Worm (Caenorhabditis elegans) whole organism, young adult: ENCODE measurements around the gene msp-142.
A peak's percentile ranks its signal among the peaks of the same experiment; 100 is the strongest.

Source experiments
- B0035.1 ChIP-seq: sonication (generic microtip); optimal IDR thresholded peaks from 2 replicates; lab custom pipeline; 2016; ENCODE audit warnings: missing genetic modification characterization, mild to moderate bottlenecking, missing compliant biosample characterization, missing genotype, missing genetic modification reagents
- B0261.1 ChIP-seq: sonication (generic microtip); optimal IDR thresholded peaks from 2 replicates; lab custom pipeline; 2016; ENCODE audit warnings: mild to moderate bottlenecking, missing genetic modification characterization, moderate library complexity, missing compliant biosample characterization
- F22D6.2 ChIP-seq: sonication (generic microtip); optimal IDR thresholded peaks from 2 replicates; lab custom pipeline; 2016; ENCODE audit warnings: mild to moderate bottlenecking, missing genetic modification characterization, missing compliant biosample characterization
- F33H1.4 ChIP-seq: fragments of 200-800 bp; sonication (Bioruptor generic); IDR thresholded peaks from 2 replicates; pipeline ENCODE4 v1.3.6; 2022; ENCODE audit warnings: missing genetic modification reagents, missing genetic modification characterization, missing compliant biosample characterization
- F49E8.2 ChIP-seq: sonication (generic microtip); optimal IDR thresholded peaks from 3 replicates; lab custom pipeline; 2017; ENCODE audit warnings: missing genetic modification characterization, mild to moderate bottlenecking, missing compliant biosample characterization, antibody characterized with exemption, moderate library complexity; ENCODE audit not compliant: insufficient read depth
- K12H6.12 ChIP-seq: fragments of 200-800 bp; sonication (Bioruptor generic); optimal IDR thresholded peaks from 2 replicates; lab custom pipeline; 2018; ENCODE audit warnings: mild to moderate bottlenecking, missing genetic modification characterization, missing compliant biosample characterization
- T26A5.8 ChIP-seq: sonication (generic microtip); optimal IDR thresholded peaks from 2 replicates; lab custom pipeline; 2016; ENCODE audit warnings: missing genetic modification characterization, missing compliant biosample characterization
- Y53F4B.3 ChIP-seq: fragments of 200-800 bp; sonication (Bioruptor generic); IDR thresholded peaks from 2 replicates; pipeline ENCODE4 v1.3.6; 2022; ENCODE audit warnings: missing genetic modification reagents, missing genetic modification characterization, missing compliant biosample characterization
- Y53G8AR.9 ChIP-seq: fragments of 200-800 bp; sonication (Bioruptor generic); conservative IDR thresholded peaks from 2 replicates; pipeline ENCODE4 v1.3.6; 2022; ENCODE audit warnings: missing genetic modification reagents, missing genetic modification characterization, missing compliant biosample characterization
- akir-1 ChIP-seq: fragments of 200-800 bp; sonication (Bioruptor generic); optimal IDR thresholded peaks from 2 replicates; lab custom pipeline; 2018; ENCODE audit warnings: mild to moderate bottlenecking, missing genetic modification characterization, moderate library complexity, missing compliant biosample characterization
- ama-1 ChIP-seq, 3 experiments: fragments of 150-350 bp in 1 of 3; sonication (generic microtip) in 2 of 3; optimal IDR thresholded peaks; 2 replicates each; lab custom pipeline; 2014 to 2018; ENCODE audit warnings: missing biosample characterization in 2 of 3, missing genetic modification characterization in 2 of 3, missing genetic modification reagents in 2 of 3
- aptf-2 ChIP-seq: fragments of 200-800 bp; sonication (Bioruptor generic); conservative IDR thresholded peaks from 2 replicates; pipeline ENCODE4 v1.3.6; 2022; ENCODE audit warnings: missing genetic modification reagents, missing genetic modification characterization, missing compliant biosample characterization
- atf-7 ChIP-seq: sonication (generic microtip); optimal IDR thresholded peaks from 2 replicates; lab custom pipeline; 2017; ENCODE audit warnings: mild to moderate bottlenecking, missing genetic modification characterization, missing compliant biosample characterization
- attf-6 ChIP-seq: fragments of 200-800 bp; sonication (Bioruptor generic); IDR thresholded peaks from 2 replicates; pipeline ENCODE4 v1.3.6; 2022; ENCODE audit warnings: missing genetic modification reagents, missing genetic modification characterization, missing compliant biosample characterization
- bed-2 ChIP-seq: fragments of 200-800 bp; sonication (Bioruptor generic); IDR thresholded peaks from 2 replicates; pipeline ENCODE4 v1.3.6; 2022; ENCODE audit warnings: missing genetic modification reagents, missing genetic modification characterization, missing compliant biosample characterization
- cebp-2 ChIP-seq: fragments of 200-800 bp; sonication (Bioruptor generic); IDR thresholded peaks from 2 replicates; pipeline ENCODE4 v1.3.6; 2022; ENCODE audit warnings: missing genetic modification characterization, missing compliant biosample characterization
- die-1 ChIP-seq: sonication (generic microtip); optimal IDR thresholded peaks from 2 replicates; lab custom pipeline; 2016; ENCODE audit warnings: missing genotype, mild to moderate bottlenecking, missing genetic modification characterization, missing compliant biosample characterization
- dox-1 ChIP-seq: fragments of 200-800 bp; sonication (Bioruptor generic); IDR thresholded peaks from 2 replicates; pipeline ENCODE4 v1.3.6; 2022; ENCODE audit warnings: missing genetic modification reagents, missing genetic modification characterization, missing compliant biosample characterization
- fkh-3 ChIP-seq: sonication (generic microtip); optimal IDR thresholded peaks from 2 replicates; lab custom pipeline; 2016; ENCODE audit warnings: mild to moderate bottlenecking, missing genetic modification characterization, missing compliant biosample characterization
- gei-17 ChIP-seq: fragments of 200-800 bp; sonication (Bioruptor generic); optimal IDR thresholded peaks from 2 replicates; lab custom pipeline; 2018; ENCODE audit warnings: mild to moderate bottlenecking, missing genetic modification characterization, missing compliant biosample characterization
- hmg-1.2 ChIP-seq: fragments of 200-800 bp; sonication (Bioruptor generic); IDR thresholded peaks from 2 replicates; pipeline ENCODE4 v1.3.6; 2022; ENCODE audit warnings: missing genetic modification reagents, missing genetic modification characterization, missing compliant biosample characterization
- lag-1 ChIP-seq: fragments of 200-800 bp; sonication (Bioruptor generic); IDR thresholded peaks from 2 replicates; pipeline ENCODE4 v1.3.6; 2022; ENCODE audit warnings: missing genetic modification reagents, missing genetic modification characterization, missing compliant biosample characterization
- lin-26 ChIP-seq: fragments of 200-800 bp; sonication (Bioruptor generic); IDR thresholded peaks from 2 replicates; pipeline ENCODE4 v1.3.6; 2022; ENCODE audit warnings: missing genetic modification reagents, missing genetic modification characterization, missing compliant biosample characterization
- lsl-1 ChIP-seq: fragments of 200-800 bp; sonication (Bioruptor generic); optimal IDR thresholded peaks from 2 replicates; lab custom pipeline; 2018; ENCODE audit warnings: mild to moderate bottlenecking, missing genetic modification characterization, moderate library complexity, missing compliant biosample characterization
- lsy-27 ChIP-seq: sonication (generic microtip); optimal IDR thresholded peaks from 2 replicates; lab custom pipeline; 2017; ENCODE audit warnings: missing genetic modification characterization, mild to moderate bottlenecking, missing compliant biosample characterization, antibody characterized with exemption, missing genotype, borderline replicate concordance; ENCODE audit not compliant: insufficient read depth
- madf-6 ChIP-seq: fragments of 200-800 bp; sonication (Bioruptor generic); IDR thresholded peaks from 2 replicates; pipeline ENCODE4 v1.3.6; 2022; ENCODE audit warnings: missing genetic modification reagents, missing genetic modification characterization, missing compliant biosample characterization
- madf-8 ChIP-seq: fragments of 200-800 bp; sonication (Bioruptor generic); conservative IDR thresholded peaks from 2 replicates; pipeline ENCODE4 v1.3.6; 2022; ENCODE audit warnings: missing genetic modification reagents, missing genetic modification characterization, missing compliant biosample characterization
- mcd-1 ChIP-seq: fragments of 200-800 bp; sonication (Bioruptor generic); IDR thresholded peaks from 2 replicates; pipeline ENCODE4 v1.3.6; 2022; ENCODE audit warnings: missing genetic modification reagents, missing genetic modification characterization, missing compliant biosample characterization
- mxl-1 ChIP-seq: sonication (generic microtip); optimal IDR thresholded peaks from 2 replicates; lab custom pipeline; 2016; ENCODE audit warnings: missing genetic modification characterization, missing compliant biosample characterization
- nfyb-1 ChIP-seq: fragments of 200-800 bp; sonication (Bioruptor generic); IDR thresholded peaks from 2 replicates; pipeline ENCODE4 v1.3.6; 2022; ENCODE audit warnings: missing genetic modification reagents, missing genetic modification characterization, missing compliant biosample characterization
- nhr-80 ChIP-seq: sonication (generic microtip); optimal IDR thresholded peaks from 2 replicates; lab custom pipeline; 2016; ENCODE audit warnings: missing genetic modification characterization, missing compliant biosample characterization
- pbrm-1 ChIP-seq: fragments of 200-800 bp; sonication (Bioruptor generic); IDR thresholded peaks from 2 replicates; pipeline ENCODE4 v1.3.6; 2022; ENCODE audit warnings: missing genetic modification reagents, missing genetic modification characterization, missing compliant biosample characterization
- pha-4 ChIP-seq: fragments of 150-350 bp; sonication (generic microtip); optimal IDR thresholded peaks from 2 replicates; lab custom pipeline; 2014; ENCODE audit warnings: missing biosample characterization, missing genetic modification reagents, missing genetic modification characterization
- snpc-1.1 ChIP-seq: sonication (generic microtip); optimal IDR thresholded peaks from 2 replicates; lab custom pipeline; 2017; ENCODE audit warnings: missing genetic modification characterization, mild to moderate bottlenecking, missing compliant biosample characterization, antibody characterized with exemption, moderate library complexity, missing genotype, missing genetic modification reagents; ENCODE audit not compliant: insufficient read depth
- sptf-2 ChIP-seq: fragments of 200-800 bp; sonication (Bioruptor generic); optimal IDR thresholded peaks from 2 replicates; lab custom pipeline; 2018; ENCODE audit warnings: mild to moderate bottlenecking, missing genetic modification characterization, missing compliant biosample characterization
- tbp1 ChIP-seq: fragments of 200-800 bp; sonication (Bioruptor generic); optimal IDR thresholded peaks from 2 replicates; lab custom pipeline; 2018; ENCODE audit warnings: mild to moderate bottlenecking, missing genetic modification characterization, missing compliant biosample characterization
- tlf-1 ChIP-seq: fragments of 200-800 bp; sonication (Bioruptor generic); optimal IDR thresholded peaks from 2 replicates; lab custom pipeline; 2018; ENCODE audit warnings: mild to moderate bottlenecking, missing genetic modification characterization, missing compliant biosample characterization
- zfh-2 ChIP-seq: fragments of 200-800 bp; sonication (Bioruptor generic); conservative IDR thresholded peaks from 2 replicates; pipeline ENCODE4 v1.3.6; 2022; ENCODE audit warnings: missing genetic modification reagents, missing genetic modification characterization, missing compliant biosample characterization
- ztf-22 ChIP-seq: fragments of 200-800 bp; sonication (Bioruptor generic); optimal IDR thresholded peaks from 2 replicates; lab custom pipeline; 2018; ENCODE audit warnings: mild to moderate bottlenecking, missing genetic modification characterization, moderate library complexity, missing compliant biosample characterization

Gene msp-142

ce11 chrII:5819655-5820054 lies 21.9 kb downstream of the msp-142 start (continued):
- TF ChIP-seq madf-6 (GFP tag; lab: Robert Waterston, UW) = peak; percentile 53

ce11 chrII:5820282-5820762 lies 22.6 kb downstream of the msp-142 start, which contains the start of gene ehs-1:
Gene ehs-1 (plus strand): TSS chrII:5820712.
- TF ChIP-seq nfyb-1 (GFP tag; lab: Robert Waterston, UW) (0 out of 2 replicates have a peak, but pooled peaks have one; percentile 8), pha-4 (no peak), hmg-1.2 (GFP tag; lab: Robert Waterston, UW) (0 out of 2 replicates have a peak, but pooled peaks have one; percentile 4), attf-6 (no peak)

- TF ChIP-seq lin-26 (GFP tag; lab: Robert Waterston, UW) (no peak), T26A5.8 (tag; lab: Kevin White, UChicago) (no peak), F22D6.2 (no peak), akir-1 (no peak), F33H1.4 (no peak), lag-1 (GFP tag; lab: Robert Waterston, UW) (no peak), gei-17 (no peak)
Measured at ce11 chrII:5827364-5827763, 29.6 kb downstream of the msp-142 start, which contains the start of gene tbc-2. Gene tbc-2 (minus strand): TSS chrII:5827443.

- no peak for TF ChIP-seq atf-7 (tag; lab: Kevin White, UChicago)
- no peak for TF ChIP-seq fkh-3 (tag; lab: Kevin White, UChicago)
- no peak for TF ChIP-seq madf-8
- TF ChIP-seq K12H6.12 = no peak
- TF ChIP-seq madf-6 (GFP tag; lab: Robert Waterston, UW) = no peak
- no peak for TF ChIP-seq snpc-1.1 (tag; lab: Kevin White, UChicago)
- TF ChIP-seq Y53F4B.3 (GFP tag; lab: Robert Waterston, UW) = no peak
- no peak for TF ChIP-seq B0035.1
- TF ChIP-seq ama-1 (optimal IDR thresholded peaks at IDR 0.05; lab: Kevin White, UChicago) = no peak
- TF ChIP-seq ama-1 (GFP tag; optimal IDR thresholded peaks at IDR 0.05; lab: Kevin White, UChicago) = no peak
- TF ChIP-seq F49E8.2 (tag; lab: Kevin White, UChicago) = no peak
- TF ChIP-seq cebp-2 (GFP tag; lab: Robert Waterston, UW) = no peak
- no peak for TF ChIP-seq tbp1 (GFP tag; lab: Kevin White, UChicago)
- no peak for TF ChIP-seq tlf-1 (GFP tag; lab: Kevin White, UChicago)
Measured at ce11 chrII:5828486-5828885, 30.8 kb downstream of the msp-142 start, which contains the start of gene ZK1248.11. Gene ZK1248.11 (minus strand): TSS chrII:5828586.

ce11 chrII:5829940-5830424 lies 32.3 kb downstream of the msp-142 start, which contains the start of gene col-74:
Gene col-74 (plus strand): TSS chrII:5830374.
- TF ChIP-seq mxl-1 (tag; lab: Kevin White, UChicago) (no peak), Y53G8AR.9 (0 out of 2 replicates have a peak, but pooled peaks have one; percentile 8), bed-2 (GFP tag; lab: Robert Waterston, UW) (no peak), fkh-3 (tag; lab: Kevin White, UChicago) (no peak), dox-1 (peak; percentile 23; the same call in 1 of the 2 replicates), pbrm-1 (GFP tag; lab: Robert Waterston, UW) (no peak), sptf-2 (GFP tag; lab: Kevin White, UChicago) (no peak), nhr-80 (tag; lab: Kevin White, UChicago) (peak; percentile 52), tbp1 (GFP tag; lab: Kevin White, UChicago) (no peak), mcd-1 (GFP tag; lab: Robert Waterston, UW) (no peak), F33H1.4 (no peak), F49E8.2 (tag; lab: Kevin White, UChicago) (no peak), die-1 (tag; lab: Kevin White, UChicago) (no peak), nfyb-1 (GFP tag; lab: Robert Waterston, UW) (0 out of 2 replicates have a peak, but pooled peaks have one; percentile 23), madf-8 (no peak), aptf-2 (GFP tag; lab: Robert Waterston, UW) (no peak), T26A5.8 (tag; lab: Kevin White, UChicago) (no peak), lsy-27 (tag; lab: Kevin White, UChicago) (no peak), akir-1 (no peak), atf-7 (tag; lab: Kevin White, UChicago) (no peak), B0261.1 (tag; lab: Kevin White, UChicago) (no peak), lsl-1 (GFP tag; lab: Kevin White, UChicago) (no peak), ztf-22 (no peak), lin-26 (GFP tag; lab: Robert Waterston, UW) (no peak), zfh-2 (no peak)
